Worm (Caenorhabditis elegans): Measurements from ENCODE around the gene Y39G8B.13.

DNA sequence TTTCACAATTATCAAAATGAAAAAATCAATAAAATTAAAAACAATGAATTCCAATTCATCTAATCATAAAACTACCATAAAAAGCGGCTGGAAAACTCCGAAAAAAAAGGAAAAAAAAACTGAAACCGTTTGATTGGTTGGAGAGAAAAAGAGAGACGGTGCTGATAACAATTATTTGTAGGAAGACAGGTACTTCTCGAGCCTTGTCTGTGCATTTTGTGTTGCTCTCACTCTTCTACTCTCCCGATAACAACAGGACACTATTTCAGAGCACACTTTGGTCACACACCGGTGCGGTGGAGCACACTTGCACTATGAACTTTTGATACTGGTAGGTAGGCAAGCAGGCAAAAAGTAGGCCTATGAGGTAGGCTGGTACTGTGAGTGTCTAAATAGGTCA lies 26.3 kb downstream of the Y39G8B.13 start:
- TF ChIP-seq zag-1 (tag; optimal IDR thresholded peaks at IDR 0.05) (no peak), nhr-6 (tag; optimal IDR thresholded peaks at IDR 0.05) (no peak), nhr-77 (tag; optimal IDR thresholded peaks at IDR 0.05) (no peak), elt-1 (tag; optimal IDR thresholded peaks at IDR 0.05) (no peak), unc-39 (tag; optimal IDR thresholded peaks at IDR 0.05) (no peak), lsy-2 (tag; optimal IDR thresholded peaks at IDR 0.05) (no peak)

Measured in whole organism, L2 larva.